Fruit fly (Drosophila melanogaster): ENCODE measurements around the gene Tengl3.
A peak's percentile ranks its signal among the peaks of the same experiment; 100 is the strongest.

dm6 chr2L:2190684-2191083, 47.4 kb downstream of the Tengl3 start:
- TF ChIP-seq GATAd (GFP tag; optimal IDR thresholded peaks at IDR 0.05) (no peak), Dif (GFP tag; optimal IDR thresholded peaks at IDR 0.05; ENCODE audit: partially characterized antibody) (no peak), fru (GFP tag; optimal IDR thresholded peaks at IDR 0.05) (no peak), sv (GFP tag; optimal IDR thresholded peaks at IDR 0.05) (no peak), foxo (GFP tag; optimal IDR thresholded peaks at IDR 0.05) (no peak), h (GFP tag; optimal IDR thresholded peaks at IDR 0.05) (peak; percentile 18), Sp1 (GFP tag; optimal IDR thresholded peaks at IDR 0.05) (no peak), Hr78 (GFP tag; optimal IDR thresholded peaks at IDR 0.05) (no peak), Vsx2 (GFP tag; optimal IDR thresholded peaks at IDR 0.05; ENCODE audit: partially characterized antibody) (no peak), Hnf4 (GFP tag; optimal IDR thresholded peaks at IDR 0.05) (no peak), HLH106 (tag; optimal IDR thresholded peaks at IDR 0.05) (no peak), Rel (GFP tag; optimal IDR thresholded peaks at IDR 0.05) (no peak), Rel (tag; optimal IDR thresholded peaks at IDR 0.05) (peak; percentile 87), Dfd (GFP tag; optimal IDR thresholded peaks at IDR 0.05) (no peak)

All from whole organism, wandering third instar larva.